Fruit fly (Drosophila melanogaster) whole organism, prepupa: Measurements from ENCODE around the gene CG14810.

Source experiments
- Blimp-1 ChIP-seq: fragments of 200-800 bp; sonication (Bioruptor generic); optimal IDR thresholded peaks from 3 replicates; lab custom pipeline; 2017; ENCODE audit warnings: missing biosample characterization, missing genetic modification characterization, mild to moderate bottlenecking, moderate library complexity, missing genetic modification reagents
- CG10631 ChIP-seq: fragments of 200-800 bp; sonication (Bioruptor generic); optimal IDR thresholded peaks from 2 replicates; lab custom pipeline; 2016; ENCODE audit warnings: missing biosample characterization, missing genetic modification characterization
- CG10669 ChIP-seq: fragments of 200-800 bp; sonication (Bioruptor generic); optimal IDR thresholded peaks from 3 replicates; lab custom pipeline; 2018; ENCODE audit warnings: missing biosample characterization, mild to moderate bottlenecking, missing genetic modification characterization, moderate library complexity
- CG11294 ChIP-seq: fragments of 200-800 bp; sonication (Bioruptor generic); IDR thresholded peaks from 2 replicates; pipeline ENCODE4 v1.3.6; 2022; ENCODE audit warnings: missing biosample characterization, missing genetic modification characterization
- CG11762 ChIP-seq: fragments of 200-800 bp; sonication (Bioruptor generic); optimal IDR thresholded peaks from 3 replicates; lab custom pipeline; 2016; ENCODE audit warnings: missing biosample characterization, missing genetic modification characterization; ENCODE audit not compliant: insufficient read depth
- CG11902 ChIP-seq: fragments of 200-800 bp; sonication (Bioruptor generic); optimal IDR thresholded peaks from 3 replicates; lab custom pipeline; 2016; ENCODE audit warnings: missing biosample characterization, missing genetic modification characterization
- CG1621 ChIP-seq: fragments of 200-800 bp; sonication (Bioruptor generic); optimal IDR thresholded peaks from 3 replicates; lab custom pipeline; 2018; ENCODE audit warnings: missing biosample characterization, mild to moderate bottlenecking, missing genetic modification characterization
- CG16779 ChIP-seq: fragments of 200-800 bp; sonication (Bioruptor generic); optimal IDR thresholded peaks from 3 replicates; lab custom pipeline; 2017; ENCODE audit warnings: missing biosample characterization, mild to moderate bottlenecking, missing genetic modification characterization
- CG3032 ChIP-seq: fragments of 200-800 bp; optimal IDR thresholded peaks from 2 replicates; lab custom pipeline; 2019; ENCODE audit warnings: missing biosample characterization, mild to moderate bottlenecking, missing genetic modification characterization, moderate library complexity
- CG32006 ChIP-seq: fragments of 200-800 bp; sonication (Bioruptor generic); optimal IDR thresholded peaks from 3 replicates; lab custom pipeline; 2017; ENCODE audit warnings: missing biosample characterization, mild to moderate bottlenecking, missing genetic modification characterization
- CG3919 ChIP-seq: fragments of 200-800 bp; sonication (Bioruptor generic); optimal IDR thresholded peaks from 3 replicates; lab custom pipeline; 2016; ENCODE audit warnings: missing biosample characterization, missing genetic modification characterization
- CG4318 ChIP-seq: fragments of 200-800 bp; sonication (Bioruptor generic); optimal IDR thresholded peaks from 3 replicates; lab custom pipeline; 2017; ENCODE audit warnings: missing biosample characterization, mild to moderate bottlenecking, missing genetic modification characterization
- CG6163 ChIP-seq: fragments of 200-800 bp; sonication (Bioruptor generic); IDR thresholded peaks from 3 replicates; pipeline ENCODE4 v1.3.6; 2022; ENCODE audit warnings: missing biosample characterization, missing genetic modification characterization
- CG6276 ChIP-seq: fragments of 200-800 bp; sonication (Bioruptor generic); optimal IDR thresholded peaks from 2 replicates; lab custom pipeline; 2017; ENCODE audit warnings: missing biosample characterization, mild to moderate bottlenecking, missing genetic modification characterization
- CG6808 ChIP-seq: fragments of 200-800 bp; sonication (Bioruptor generic); optimal IDR thresholded peaks from 3 replicates; lab custom pipeline; 2017; ENCODE audit warnings: missing biosample characterization, missing genetic modification characterization, mild to moderate bottlenecking, moderate library complexity, missing genetic modification reagents
- CG6854 ChIP-seq: fragments of 200-800 bp; sonication (Bioruptor generic); optimal IDR thresholded peaks from 2 replicates; lab custom pipeline; 2017; ENCODE audit warnings: missing biosample characterization, mild to moderate bottlenecking, missing genetic modification characterization
- CG7368 ChIP-seq: fragments of 200-800 bp; sonication (Bioruptor generic); optimal IDR thresholded peaks from 3 replicates; lab custom pipeline; 2016; ENCODE audit warnings: missing biosample characterization, missing genetic modification characterization
- CG8119 ChIP-seq: fragments of 200-800 bp; sonication (Bioruptor generic); IDR thresholded peaks from 3 replicates; pipeline ENCODE4 v1.3.6; 2022; ENCODE audit warnings: missing biosample characterization, missing genetic modification characterization
- CG8319 ChIP-seq: fragments of 200-800 bp; sonication (Bioruptor generic); optimal IDR thresholded peaks from 3 replicates; lab custom pipeline; 2016; ENCODE audit warnings: missing biosample characterization, missing genetic modification characterization
- CG8632 ChIP-seq: fragments of 200-800 bp; sonication (Bioruptor generic); optimal IDR thresholded peaks from 3 replicates; lab custom pipeline; 2016; ENCODE audit warnings: missing biosample characterization, missing genetic modification characterization
- CG9139 ChIP-seq: fragments of 200-800 bp; sonication (Bioruptor generic); optimal IDR thresholded peaks from 3 replicates; lab custom pipeline; 2017; ENCODE audit warnings: missing biosample characterization, mild to moderate bottlenecking, missing genetic modification characterization
- Eip75B ChIP-seq: fragments of 200-800 bp; sonication (Bioruptor generic); optimal IDR thresholded peaks from 3 replicates; lab custom pipeline; 2016; ENCODE audit warnings: missing biosample characterization, missing genetic modification characterization
- Eip78C ChIP-seq: fragments of 200-800 bp; sonication (Bioruptor generic); peaks from one replicate; lab custom pipeline; 2016; ENCODE audit warnings: missing biosample characterization, missing genetic modification characterization
- Eip93F ChIP-seq: fragments of 200-800 bp; sonication (Bioruptor generic); optimal IDR thresholded peaks from 2 replicates; lab custom pipeline; 2016; ENCODE audit warnings: missing biosample characterization, mild to moderate bottlenecking, missing genetic modification characterization
- Ets21C ChIP-seq: fragments of 200-800 bp; sonication (Bioruptor generic); optimal IDR thresholded peaks from 3 replicates; lab custom pipeline; 2016; ENCODE audit warnings: missing biosample characterization, missing genetic modification characterization
- Ets96B ChIP-seq: fragments of 200-800 bp; optimal IDR thresholded peaks from 2 replicates; lab custom pipeline; 2019; ENCODE audit warnings: missing biosample characterization, mild to moderate bottlenecking, missing genetic modification characterization, moderate library complexity
- Gug ChIP-seq: fragments of 200-800 bp; sonication (Bioruptor generic); IDR thresholded peaks from 2 replicates; pipeline ENCODE4 v1.3.6; 2022; ENCODE audit warnings: missing biosample characterization, missing genetic modification characterization
- Hr38 ChIP-seq: sonication (Bioruptor generic); optimal IDR thresholded peaks from 2 replicates; lab custom pipeline; 2016; ENCODE audit warnings: missing biosample characterization, missing genetic modification characterization
- Hr39 ChIP-seq: fragments of 200-800 bp; sonication (Bioruptor generic); optimal IDR thresholded peaks from 2 replicates; lab custom pipeline; 2016; ENCODE audit warnings: missing biosample characterization, missing genetic modification characterization
- Hr4 ChIP-seq: fragments of 200-800 bp; sonication (Bioruptor generic); optimal IDR thresholded peaks from 3 replicates; lab custom pipeline; 2016; ENCODE audit warnings: missing biosample characterization, missing genetic modification characterization
- Lpt ChIP-seq: fragments of 200-800 bp; sonication (Bioruptor generic); optimal IDR thresholded peaks from 3 replicates; lab custom pipeline; 2016; ENCODE audit warnings: missing biosample characterization, missing genetic modification characterization
- Met ChIP-seq: fragments of 200-800 bp; sonication (Bioruptor generic); optimal IDR thresholded peaks from 3 replicates; lab custom pipeline; 2016; ENCODE audit warnings: missing biosample characterization, missing genetic modification characterization
- OdsH ChIP-seq: fragments of 200-800 bp; sonication (Bioruptor generic); optimal IDR thresholded peaks from 3 replicates; lab custom pipeline; 2016; ENCODE audit warnings: missing biosample characterization, missing genetic modification characterization
- Sox102F ChIP-seq: fragments of 200-800 bp; sonication (Bioruptor generic); optimal IDR thresholded peaks from 2 replicates; lab custom pipeline; 2016; ENCODE audit warnings: missing biosample characterization, mild to moderate bottlenecking, missing genetic modification characterization
- Sox14 ChIP-seq: fragments of 200-800 bp; sonication (Bioruptor generic); optimal IDR thresholded peaks from 3 replicates; lab custom pipeline; 2016; ENCODE audit warnings: missing biosample characterization, missing genetic modification characterization
- Sox15 ChIP-seq: fragments of 200-800 bp; sonication (Bioruptor generic); optimal IDR thresholded peaks from 3 replicates; lab custom pipeline; 2016; ENCODE audit warnings: missing biosample characterization, missing genetic modification characterization
- achi ChIP-seq: fragments of 200-800 bp; sonication (Bioruptor generic); optimal IDR thresholded peaks from 3 replicates; lab custom pipeline; 2016; ENCODE audit warnings: missing biosample characterization, missing genetic modification characterization
- cyc ChIP-seq: fragments of 200-800 bp; sonication (Bioruptor generic); optimal IDR thresholded peaks from 3 replicates; lab custom pipeline; 2016; ENCODE audit warnings: missing biosample characterization, missing genetic modification characterization
- dsx ChIP-seq: fragments of 200-800 bp; optimal IDR thresholded peaks from 3 replicates; lab custom pipeline; 2019; ENCODE audit warnings: missing biosample characterization, mild to moderate bottlenecking, missing genetic modification characterization, moderate library complexity; ENCODE audit not compliant: poor library complexity, severe bottlenecking
- eg ChIP-seq: fragments of 200-800 bp; sonication (Bioruptor generic); IDR thresholded peaks from 3 replicates; pipeline ENCODE4 v1.3.6; 2022; ENCODE audit warnings: missing biosample characterization, missing genetic modification characterization
- esn ChIP-seq: fragments of 200-800 bp; sonication (Bioruptor generic); optimal IDR thresholded peaks from 2 replicates; lab custom pipeline; 2016; ENCODE audit warnings: missing biosample characterization, mild to moderate bottlenecking, missing genetic modification characterization, moderate library complexity
- fd59A ChIP-seq: fragments of 200-800 bp; sonication (Bioruptor generic); optimal IDR thresholded peaks from 2 replicates; lab custom pipeline; 2017; ENCODE audit warnings: missing biosample characterization, mild to moderate bottlenecking, missing genetic modification characterization, missing genetic modification reagents
- fkh ChIP-seq: fragments of 200-800 bp; sonication (Bioruptor generic); optimal IDR thresholded peaks from 3 replicates; lab custom pipeline; 2017; ENCODE audit warnings: missing biosample characterization, mild to moderate bottlenecking, missing genetic modification characterization, moderate library complexity
- lz ChIP-seq: fragments of 200-800 bp; sonication (Bioruptor generic); optimal IDR thresholded peaks from 3 replicates; lab custom pipeline; 2016; ENCODE audit warnings: missing biosample characterization, missing genetic modification characterization
- net ChIP-seq: fragments of 200-800 bp; sonication (Bioruptor generic); optimal IDR thresholded peaks from 3 replicates; lab custom pipeline; 2016; ENCODE audit warnings: missing biosample characterization, missing genetic modification characterization
- pdm3 ChIP-seq: fragments of 200-800 bp; sonication (Bioruptor generic); optimal IDR thresholded peaks from 3 replicates; lab custom pipeline; 2016; ENCODE audit warnings: missing biosample characterization, missing genetic modification characterization
- salr ChIP-seq, 2 experiments: fragments of 200-800 bp; sonication (Bioruptor generic); optimal IDR thresholded peaks; 3 replicates each; lab custom pipeline; 2016 to 2018; ENCODE audit warnings: missing biosample characterization in 2 of 2, missing genetic modification characterization in 2 of 2, mild to moderate bottlenecking in 1 of 2
- spab ChIP-seq: fragments of 200-800 bp; sonication (Bioruptor generic); optimal IDR thresholded peaks from 2 replicates; lab custom pipeline; 2017; ENCODE audit warnings: missing biosample characterization, mild to moderate bottlenecking, missing genetic modification characterization, missing genetic modification reagents
- ss ChIP-seq, 2 experiments: fragments of 200-800 bp; sonication (Bioruptor generic); optimal IDR thresholded peaks; 2 replicates in 1 of 2; 3 replicates in 1 of 2; lab custom pipeline; 2017 to 2018; ENCODE audit warnings: mild to moderate bottlenecking in 2 of 2, missing biosample characterization in 2 of 2, missing genetic modification characterization in 2 of 2, moderate library complexity in 1 of 2
- svp ChIP-seq: fragments of 200-800 bp; sonication (Bioruptor generic); peaks from one replicate; lab custom pipeline; 2016; ENCODE audit warnings: missing biosample characterization, missing genetic modification characterization
- vri ChIP-seq: fragments of 200-800 bp; sonication (Bioruptor generic); optimal IDR thresholded peaks from 3 replicates; lab custom pipeline; 2016; ENCODE audit warnings: missing biosample characterization, mild to moderate bottlenecking, missing genetic modification characterization

The CG14810 gene

DNA sequence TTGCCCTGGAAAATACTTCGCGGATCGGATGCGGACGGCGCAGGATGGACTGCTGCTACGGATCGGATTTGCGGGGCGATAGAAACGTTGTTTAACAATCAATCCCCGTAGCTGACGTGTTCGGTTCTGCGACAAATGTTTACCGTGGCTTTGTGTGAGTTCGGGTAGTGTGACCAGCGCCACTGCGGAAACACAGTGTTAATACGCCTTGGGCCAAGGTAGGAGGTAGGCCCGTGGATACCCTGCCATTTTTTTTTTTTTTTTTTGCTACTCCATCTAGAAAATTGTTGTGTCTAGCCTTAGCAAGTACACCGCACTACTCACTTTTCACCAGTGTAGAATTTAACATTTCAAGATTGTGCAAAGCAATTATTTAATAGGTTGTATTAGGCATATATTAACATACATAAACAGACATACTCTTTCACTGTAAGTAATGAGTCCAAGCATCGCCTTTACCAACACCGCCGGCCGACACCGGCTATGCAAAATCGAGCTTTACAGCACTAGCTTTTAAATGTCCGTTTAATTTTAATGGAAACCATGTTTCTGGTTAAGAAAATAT is 41.6 kb upstream of the CG14810 start, which contains the start of gene deltaCOP:
Gene deltaCOP (minus strand): TSS at position 171 of the 565 bp plus-strand sequence.
- TF ChIP-seq CG1621 (tag; lab: Kevin White, UChicago) (peak; percentile 47), Hr39 (GFP tag; lab: Kevin White, UChicago) (peak; percentile 90), fd59A (GFP tag; lab: Kevin White, UChicago) (peak; percentile 74), CG4318 (GFP tag; lab: Kevin White, UChicago) (no peak), Hr4 (no peak), fkh (GFP tag; lab: Kevin White, UChicago) (no peak), salr (GFP tag; optimal IDR thresholded peaks at IDR 0.05; lab: Kevin White, UChicago) (no peak), Sox102F (no peak), achi (GFP tag; lab: Kevin White, UChicago) (peak; percentile 84), CG10631 (GFP tag; lab: Kevin White, UChicago) (no peak), Sox15 (peak; percentile 84), Sox14 (GFP tag; lab: Kevin White, UChicago) (peak; percentile 93), pdm3 (GFP tag; lab: Kevin White, UChicago) (no peak), eg (GFP tag; lab: Robert Waterston, UW) (peak; percentile 72; the same call in 2 of the 3 replicates), CG10669 (no peak), Ets96B (peak; percentile 72), CG9139 (GFP tag; lab: Kevin White, UChicago) (no peak), CG3032 (tag; lab: Kevin White, UChicago) (peak; percentile 76), CG11762 (peak; percentile 70), Hr38 (GFP tag; lab: Kevin White, UChicago) (peak; percentile 23), lz (GFP tag; lab: Kevin White, UChicago) (peak; percentile 91), CG11902 (GFP tag; lab: Kevin White, UChicago) (no peak), Eip75B (GFP tag; lab: Kevin White, UChicago) (peak; percentile 89), CG3919 (GFP tag; lab: Kevin White, UChicago) (peak; percentile 87), Eip93F (GFP tag; lab: Kevin White, UChicago) (no peak), CG8632 (peak; percentile 85), CG6854 (GFP tag; lab: Kevin White, UChicago) (peak; percentile 16), esn (GFP tag; lab: Kevin White, UChicago) (peak; percentile 92), Eip78C (peak; percentile 97), CG6276 (no peak), net (GFP tag; lab: Kevin White, UChicago) (peak; percentile 81), CG8119 (GFP tag; lab: Robert Waterston, UW) (peak; percentile 73; the same call in 2 of the 3 replicates), Met (GFP tag; lab: Kevin White, UChicago) (no peak), CG6808 (GFP tag; lab: Kevin White, UChicago) (no peak), vri (GFP tag; lab: Kevin White, UChicago) (no peak), cyc (GFP tag; lab: Kevin White, UChicago) (peak; percentile 89), CG8319 (peak; percentile 70), Lpt (GFP tag; lab: Kevin White, UChicago) (peak; percentile 77), OdsH (GFP tag; lab: Kevin White, UChicago) (no peak), svp (GFP tag; lab: Kevin White, UChicago) (peak; percentile 92), spab (GFP tag; lab: Kevin White, UChicago) (no peak), CG6163 (GFP tag; lab: Robert Waterston, UW) (peak; percentile 82), ss (GFP tag; optimal IDR thresholded peaks at IDR 0.05; lab: Kevin White, UChicago) (peak in 1 of 2 experiments; percentile 80), CG32006 (GFP tag; lab: Kevin White, UChicago) (peak; percentile 87), dsx (GFP tag; lab: Kevin White, UChicago) (peak; percentile 59), CG16779 (tag; lab: Kevin White, UChicago) (no peak), CG11294 (peak; percentile 72), Ets21C (GFP tag; lab: Kevin White, UChicago) (peak; percentile 89), Gug (GFP tag; lab: Robert Waterston, UW) (peak; percentile 77), CG7368 (peak; percentile 77), Blimp-1 (no peak)
